Worm (Caenorhabditis elegans) whole organism, young adult: ENCODE results near the gene cht-6.

Source experiments
- B0336.3 ChIP-seq: fragments of 200-800 bp; sonication (Bioruptor generic); IDR thresholded peaks from 2 replicates; pipeline ENCODE4 v1.3.6; 2022; ENCODE audit warnings: missing genetic modification characterization, missing compliant biosample characterization
- F22D6.2 ChIP-seq: sonication (generic microtip); optimal IDR thresholded peaks from 2 replicates; lab custom pipeline; 2016; ENCODE audit warnings: mild to moderate bottlenecking, missing genetic modification characterization, missing compliant biosample characterization
- F33H1.4 ChIP-seq: fragments of 200-800 bp; sonication (Bioruptor generic); IDR thresholded peaks from 2 replicates; pipeline ENCODE4 v1.3.6; 2022; ENCODE audit warnings: missing genetic modification reagents, missing genetic modification characterization, missing compliant biosample characterization
- F37B4.10 ChIP-seq: fragments of 200-800 bp; sonication (Bioruptor generic); IDR thresholded peaks from 2 replicates; pipeline ENCODE4 v1.3.6; 2022; ENCODE audit warnings: missing genetic modification characterization, missing compliant biosample characterization
- F52B5.7 ChIP-seq: sonication (generic microtip); optimal IDR thresholded peaks from 2 replicates; lab custom pipeline; 2016; ENCODE audit warnings: mild to moderate bottlenecking, missing genetic modification characterization, missing compliant biosample characterization
- F57C9.4 ChIP-seq: sonication (generic microtip); optimal IDR thresholded peaks from 2 replicates; lab custom pipeline; 2017; ENCODE audit warnings: mild to moderate bottlenecking, missing genetic modification characterization, missing compliant biosample characterization
- K11D2.4 ChIP-seq: fragments of 200-800 bp; sonication (Bioruptor generic); IDR thresholded peaks from 2 replicates; pipeline ENCODE4 v1.3.6; 2022; ENCODE audit warnings: missing genetic modification reagents, missing genetic modification characterization, missing compliant biosample characterization
- T07F8.4 ChIP-seq: sonication (generic microtip); optimal IDR thresholded peaks from 2 replicates; lab custom pipeline; 2016; ENCODE audit warnings: mild to moderate bottlenecking, missing genetic modification characterization, moderate library complexity, missing compliant biosample characterization
- Y53F4B.3 ChIP-seq: fragments of 200-800 bp; sonication (Bioruptor generic); IDR thresholded peaks from 2 replicates; pipeline ENCODE4 v1.3.6; 2022; ENCODE audit warnings: missing genetic modification reagents, missing genetic modification characterization, missing compliant biosample characterization
- Y53G8AR.9 ChIP-seq: fragments of 200-800 bp; sonication (Bioruptor generic); conservative IDR thresholded peaks from 2 replicates; pipeline ENCODE4 v1.3.6; 2022; ENCODE audit warnings: missing genetic modification reagents, missing genetic modification characterization, missing compliant biosample characterization
- ama-1 ChIP-seq, 3 experiments: fragments of 150-350 bp in 1 of 3; sonication (generic microtip) in 2 of 3; optimal IDR thresholded peaks; 2 replicates each; lab custom pipeline; 2014 to 2018; ENCODE audit warnings: missing biosample characterization in 2 of 3, missing genetic modification characterization in 2 of 3, missing genetic modification reagents in 2 of 3
- aptf-3 ChIP-seq: fragments of 200-800 bp; sonication (Bioruptor generic); IDR thresholded peaks from 2 replicates; pipeline ENCODE4 v1.3.6; 2022; ENCODE audit warnings: missing genetic modification characterization, missing compliant biosample characterization
- athp-1 ChIP-seq: sonication (generic microtip); optimal IDR thresholded peaks from 2 replicates; lab custom pipeline; 2017; ENCODE audit warnings: mild to moderate bottlenecking, missing genetic modification characterization, missing compliant biosample characterization
- attf-3 ChIP-seq: fragments of 200-800 bp; sonication (Bioruptor generic); conservative IDR thresholded peaks from 2 replicates; pipeline ENCODE4 v1.3.6; 2022; ENCODE audit warnings: missing genetic modification reagents, missing genetic modification characterization, missing compliant biosample characterization
- attf-5 ChIP-seq: fragments of 200-800 bp; sonication (Bioruptor generic); optimal IDR thresholded peaks from 2 replicates; lab custom pipeline; 2018; ENCODE audit warnings: mild to moderate bottlenecking, missing genetic modification characterization, missing compliant biosample characterization
- cebp-1 ChIP-seq, 2 experiments: fragments of 200-800 bp in 1 of 2; sonication (Bioruptor generic) in 1 of 2; sonication (generic microtip) in 1 of 2; IDR thresholded peaks in 1 of 2; optimal IDR thresholded peaks in 1 of 2; 2 replicates each; pipeline versions ENCODE4 v1.3.6 to Lab custom; 2017 to 2022; ENCODE audit warnings: missing compliant biosample characterization in 2 of 2, missing genetic modification characterization in 2 of 2, mild to moderate bottlenecking in 1 of 2, missing genetic modification reagents in 1 of 2, moderate library complexity in 1 of 2
- ceh-79 ChIP-seq: sonication (generic microtip); optimal IDR thresholded peaks from 2 replicates; lab custom pipeline; 2017; ENCODE audit warnings: mild to moderate bottlenecking, missing genetic modification characterization, missing compliant biosample characterization
- die-1 ChIP-seq: sonication (generic microtip); optimal IDR thresholded peaks from 2 replicates; lab custom pipeline; 2016; ENCODE audit warnings: missing genotype, mild to moderate bottlenecking, missing genetic modification characterization, missing compliant biosample characterization
- dox-1 ChIP-seq: fragments of 200-800 bp; sonication (Bioruptor generic); IDR thresholded peaks from 2 replicates; pipeline ENCODE4 v1.3.6; 2022; ENCODE audit warnings: missing genetic modification reagents, missing genetic modification characterization, missing compliant biosample characterization
- ets-4 ChIP-seq: fragments of 200-800 bp; sonication (Bioruptor generic); optimal IDR thresholded peaks from 2 replicates; lab custom pipeline; 2018; ENCODE audit warnings: mild to moderate bottlenecking, missing genetic modification characterization, missing compliant biosample characterization
- him-1 ChIP-seq: sonication (generic microtip); optimal IDR thresholded peaks from 2 replicates; lab custom pipeline; 2016; ENCODE audit warnings: missing genotype, missing genetic modification reagents, missing genetic modification characterization, missing compliant biosample characterization
- hlh-12 ChIP-seq: sonication (generic microtip); optimal IDR thresholded peaks from 2 replicates; lab custom pipeline; 2016; ENCODE audit warnings: missing genetic modification characterization, missing compliant biosample characterization
- lag-1 ChIP-seq: fragments of 200-800 bp; sonication (Bioruptor generic); IDR thresholded peaks from 2 replicates; pipeline ENCODE4 v1.3.6; 2022; ENCODE audit warnings: missing genetic modification reagents, missing genetic modification characterization, missing compliant biosample characterization
- lsl-1 ChIP-seq: fragments of 200-800 bp; sonication (Bioruptor generic); optimal IDR thresholded peaks from 2 replicates; lab custom pipeline; 2018; ENCODE audit warnings: mild to moderate bottlenecking, missing genetic modification characterization, moderate library complexity, missing compliant biosample characterization
- madf-8 ChIP-seq: fragments of 200-800 bp; sonication (Bioruptor generic); conservative IDR thresholded peaks from 2 replicates; pipeline ENCODE4 v1.3.6; 2022; ENCODE audit warnings: missing genetic modification reagents, missing genetic modification characterization, missing compliant biosample characterization
- mcd-1 ChIP-seq: fragments of 200-800 bp; sonication (Bioruptor generic); IDR thresholded peaks from 2 replicates; pipeline ENCODE4 v1.3.6; 2022; ENCODE audit warnings: missing genetic modification reagents, missing genetic modification characterization, missing compliant biosample characterization
- mel-28 ChIP-seq: sonication (generic microtip); optimal IDR thresholded peaks from 2 replicates; lab custom pipeline; 2016; ENCODE audit warnings: borderline replicate concordance, mild to moderate bottlenecking, missing genetic modification characterization, missing compliant biosample characterization
- nfya-2 ChIP-seq: fragments of 200-800 bp; sonication (Bioruptor generic); IDR thresholded peaks from 2 replicates; pipeline ENCODE4 v1.3.6; 2022; ENCODE audit warnings: missing genetic modification reagents, missing genetic modification characterization, missing compliant biosample characterization
- nfyb-1 ChIP-seq: fragments of 200-800 bp; sonication (Bioruptor generic); IDR thresholded peaks from 2 replicates; pipeline ENCODE4 v1.3.6; 2022; ENCODE audit warnings: missing genetic modification reagents, missing genetic modification characterization, missing compliant biosample characterization
- nhr-120 ChIP-seq: fragments of 200-800 bp; sonication (Bioruptor generic); IDR thresholded peaks from 2 replicates; pipeline ENCODE4 v1.3.6; 2022; ENCODE audit warnings: missing genetic modification characterization, missing compliant biosample characterization
- nhr-80 ChIP-seq: sonication (generic microtip); optimal IDR thresholded peaks from 2 replicates; lab custom pipeline; 2016; ENCODE audit warnings: missing genetic modification characterization, missing compliant biosample characterization
- pbrm-1 ChIP-seq: fragments of 200-800 bp; sonication (Bioruptor generic); IDR thresholded peaks from 2 replicates; pipeline ENCODE4 v1.3.6; 2022; ENCODE audit warnings: missing genetic modification reagents, missing genetic modification characterization, missing compliant biosample characterization
- pha-4 ChIP-seq: fragments of 150-350 bp; sonication (generic microtip); optimal IDR thresholded peaks from 2 replicates; lab custom pipeline; 2014; ENCODE audit warnings: missing biosample characterization, missing genetic modification reagents, missing genetic modification characterization
- rec-8 ChIP-seq, 2 experiments: sonication (generic microtip); optimal IDR thresholded peaks; 2 replicates each; lab custom pipeline; 2016; ENCODE audit warnings: mild to moderate bottlenecking in 2 of 2, missing genetic modification characterization in 2 of 2, missing genetic modification reagents in 2 of 2, missing genotype in 2 of 2, missing biosample characterization in 1 of 2, missing compliant biosample characterization in 1 of 2, moderate library complexity in 1 of 2
- repo-1 ChIP-seq: sonication (generic microtip); optimal IDR thresholded peaks from 2 replicates; lab custom pipeline; 2017; ENCODE audit warnings: mild to moderate bottlenecking, missing genetic modification characterization, missing compliant biosample characterization
- snpc-3.4 ChIP-seq: sonication (generic microtip); optimal IDR thresholded peaks from 2 replicates; lab custom pipeline; 2017; ENCODE audit warnings: missing genetic modification characterization, mild to moderate bottlenecking, missing compliant biosample characterization, antibody characterized with exemption, moderate library complexity, missing genotype, missing genetic modification reagents
- somi-1 ChIP-seq: fragments of 200-800 bp; sonication (Bioruptor generic); optimal IDR thresholded peaks from 2 replicates; lab custom pipeline; 2018; ENCODE audit warnings: mild to moderate bottlenecking, missing genetic modification characterization, missing compliant biosample characterization
- unc-130 ChIP-seq: sonication (generic microtip); optimal IDR thresholded peaks from 2 replicates; lab custom pipeline; 2016; ENCODE audit warnings: missing genetic modification reagents, missing genetic modification characterization, missing compliant biosample characterization
- ztf-22 ChIP-seq: fragments of 200-800 bp; sonication (Bioruptor generic); optimal IDR thresholded peaks from 2 replicates; lab custom pipeline; 2018; ENCODE audit warnings: mild to moderate bottlenecking, missing genetic modification characterization, moderate library complexity, missing compliant biosample characterization
- ztf-3 ChIP-seq: fragments of 200-800 bp; sonication (Bioruptor generic); optimal IDR thresholded peaks from 2 replicates; lab custom pipeline; 2018; ENCODE audit warnings: mild to moderate bottlenecking, missing genetic modification characterization, missing compliant biosample characterization
- ztf-6 ChIP-seq: fragments of 200-800 bp; sonication (Bioruptor generic); IDR thresholded peaks from 2 replicates; pipeline ENCODE4 v1.3.6; 2022; ENCODE audit warnings: missing genetic modification reagents, missing genetic modification characterization, missing compliant biosample characterization

cht-6 gene

ce11 chrV:6413057-6413456 is 1.7 kb upstream of the cht-6 start (continued):
- TF ChIP-seq ztf-6 = no peak
- TF ChIP-seq hlh-12 = no peak
- no peak for TF ChIP-seq F33H1.4 (GFP tag; lab: Robert Waterston, UW)

ce11 chrV:6414469-6414868 is 324 bp upstream of the cht-6 start:
- TF ChIP-seq aptf-3 (GFP tag; lab: Robert Waterston, UW) (no peak), nfyb-1 (no peak), Y53G8AR.9 (GFP tag; lab: Robert Waterston, UW) (no peak), F37B4.10 (GFP tag; lab: Robert Waterston, UW) (no peak), nhr-80 (tag; lab: Kevin White, UChicago) (peak; percentile 53), Y53F4B.3 (GFP tag; lab: Robert Waterston, UW) (no peak)

- TF ChIP-seq ama-1 (optimal IDR thresholded peaks at IDR 0.05; lab: Kevin White, UChicago) (no peak), ama-1 (GFP tag; optimal IDR thresholded peaks at IDR 0.05; lab: Kevin White, UChicago) (peak in 1 of 2 experiments; percentile 19), ztf-3 (GFP tag; lab: Kevin White, UChicago) (no peak)
These were observed 9.3 kb downstream of the cht-6 start, which contains the start of gene urb-1 for ce11 chrV:6424055-6424454. urb-1 (minus strand) TSS chrV:6424155.

ce11 chrV:6425927-6426326 is 11.1 kb downstream of the cht-6 start, which contains the start of gene T05H4.11:
T05H4.11 (minus strand) TSS chrV:6426261.
- TF ChIP-seq lag-1 (0 out of 2 replicates have a peak, but pooled peaks have one; percentile 34), cebp-1 (GFP tag; IDR thresholded peaks at IDR 0.05; lab: Robert Waterston, UW) (no peak), cebp-1 (tag; optimal IDR thresholded peaks at IDR 0.05; lab: Kevin White, UChicago) (peak; percentile 20), F52B5.7 (tag; lab: Kevin White, UChicago) (no peak), unc-130 (GFP tag; lab: Kevin White, UChicago) (no peak), rec-8 (tag; optimal IDR thresholded peaks at IDR 0.05; lab: Kevin White, UChicago) (peak in 1 of 2 experiments; percentile 7), dox-1 (GFP tag; lab: Robert Waterston, UW) (peak; percentile 31; the same call in 1 of the 2 replicates), snpc-3.4 (peak; percentile 0), nhr-80 (tag; lab: Kevin White, UChicago) (peak; percentile 16), athp-1 (tag; lab: Kevin White, UChicago) (peak; percentile 17), ets-4 (GFP tag; lab: Kevin White, UChicago) (peak; percentile 24), madf-8 (GFP tag; lab: Robert Waterston, UW) (0 out of 2 replicates have a peak, but pooled peaks have one; percentile 8), B0336.3 (peak; percentile 60), nfyb-1 (0 out of 2 replicates have a peak, but pooled peaks have one; percentile 15), pbrm-1 (GFP tag; lab: Robert Waterston, UW) (peak; percentile 43; the same call in 1 of the 2 replicates), ceh-79 (tag; lab: Kevin White, UChicago) (peak; percentile 21), mcd-1 (GFP tag; lab: Robert Waterston, UW) (0 out of 2 replicates have a peak, but pooled peaks have one; percentile 29), mel-28 (no peak), nhr-120 (GFP tag; lab: Robert Waterston, UW) (no peak), ama-1 (optimal IDR thresholded peaks at IDR 0.05; lab: Kevin White, UChicago) (peak; percentile 13), ama-1 (GFP tag; optimal IDR thresholded peaks at IDR 0.05; lab: Kevin White, UChicago) (no peak)

- TF ChIP-seq attf-5 (GFP tag; lab: Kevin White, UChicago) = no peak
- no peak for TF ChIP-seq K11D2.4 (GFP tag; lab: Robert Waterston, UW)
- TF ChIP-seq F22D6.2 (tag; lab: Kevin White, UChicago) = no peak
- no peak for TF ChIP-seq lsl-1 (GFP tag; lab: Kevin White, UChicago)
- TF ChIP-seq repo-1 (tag; lab: Kevin White, UChicago) = no peak
- no peak for TF ChIP-seq him-1
- TF ChIP-seq pha-4 = no peak
- TF ChIP-seq T07F8.4 (tag; lab: Kevin White, UChicago) = no peak
- no peak for TF ChIP-seq ztf-22 (GFP tag; lab: Kevin White, UChicago)
- no peak for TF ChIP-seq F57C9.4 (tag; lab: Kevin White, UChicago)
- TF ChIP-seq attf-3 (GFP tag; lab: Robert Waterston, UW) = 0 out of 2 replicates have a peak, but pooled peaks have one; percentile 24
- TF ChIP-seq aptf-3 (GFP tag; lab: Robert Waterston, UW) = no peak
- TF ChIP-seq nfya-2 (GFP tag; lab: Robert Waterston, UW) = no peak
- no peak for TF ChIP-seq madf-8 (GFP tag; lab: Robert Waterston, UW)
- TF ChIP-seq die-1 (tag; lab: Kevin White, UChicago) = no peak
- 0 out of 2 replicates have a peak, but pooled peaks have one; percentile 50 for TF ChIP-seq Y53G8AR.9 (GFP tag; lab: Robert Waterston, UW)
- no peak for TF ChIP-seq somi-1 (GFP tag; lab: Kevin White, UChicago)
These were observed 12.1 kb downstream of the cht-6 start, which contains the start of gene atp-4 for ce11 chrV:6426843-6427242. atp-4 (minus strand) TSS chrV:6427112.
